Fruit fly (Drosophila melanogaster): ENCODE measurements around the gene pan.

Gene pan

DNA sequence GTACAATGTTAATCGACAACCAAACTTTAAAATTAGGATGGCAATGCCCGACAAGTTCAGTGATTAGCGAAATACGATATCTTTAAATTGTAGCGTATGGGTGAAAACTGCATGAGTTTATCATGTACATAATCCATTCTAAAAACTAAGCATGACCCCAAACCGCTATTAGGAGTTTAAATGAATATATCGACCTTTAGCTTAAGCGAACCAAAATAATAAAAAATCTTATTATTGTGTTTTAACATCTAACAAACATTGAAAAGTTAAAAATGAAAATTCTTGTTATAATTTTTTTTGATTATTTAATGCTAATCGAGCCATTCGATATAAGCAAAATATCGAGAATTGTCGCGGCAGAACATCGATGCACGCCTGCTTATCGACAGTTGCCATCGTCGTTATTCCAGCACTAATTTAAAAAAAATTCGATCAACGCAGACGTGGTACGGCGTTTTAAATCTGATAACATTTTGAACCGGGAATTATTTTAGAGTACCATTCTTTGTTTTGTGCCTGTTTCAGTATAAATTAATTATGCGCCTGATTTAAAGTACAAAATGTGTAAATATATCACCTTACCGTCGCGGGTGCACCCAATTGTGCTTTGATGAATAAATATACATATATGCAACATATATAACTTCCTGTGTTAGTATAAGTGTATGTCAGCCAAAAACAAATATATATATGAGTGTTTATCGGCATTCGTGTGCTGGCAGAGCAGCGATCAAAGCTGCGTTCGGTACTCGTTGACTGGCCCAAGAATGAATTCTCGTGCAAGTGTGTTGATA lies at the start of gene pan:
Gene pan, plus strand, starts transcription at position 378 of the 794 bp plus-strand sequence.
- TF ChIP-seq CG17801 (GFP tag; optimal IDR thresholded peaks at IDR 0.05; ENCODE audit: partially characterized antibody), result no peak

DNA sequence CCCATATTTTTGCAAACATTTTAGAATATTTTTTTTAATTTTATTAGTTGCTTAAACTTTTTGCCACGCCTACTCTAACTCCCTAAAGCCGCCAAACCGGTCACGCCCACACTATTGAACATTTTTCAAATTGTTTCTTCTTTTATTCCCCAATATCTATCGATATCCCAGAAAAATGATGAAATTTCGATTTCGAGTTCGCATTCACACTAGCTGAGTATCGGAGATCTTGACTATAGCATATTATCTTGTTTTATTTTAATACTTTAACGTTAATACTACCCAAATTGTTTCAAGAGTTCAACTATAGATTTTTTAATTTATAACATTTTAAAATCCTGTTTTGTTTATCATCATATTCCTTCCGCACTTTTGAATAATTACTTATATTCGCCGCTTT lies 26.8 kb upstream of the pan start:
- TF ChIP-seq CG17801 (GFP tag; optimal IDR thresholded peaks at IDR 0.05; ENCODE audit: partially characterized antibody), result no peak

DNA sequence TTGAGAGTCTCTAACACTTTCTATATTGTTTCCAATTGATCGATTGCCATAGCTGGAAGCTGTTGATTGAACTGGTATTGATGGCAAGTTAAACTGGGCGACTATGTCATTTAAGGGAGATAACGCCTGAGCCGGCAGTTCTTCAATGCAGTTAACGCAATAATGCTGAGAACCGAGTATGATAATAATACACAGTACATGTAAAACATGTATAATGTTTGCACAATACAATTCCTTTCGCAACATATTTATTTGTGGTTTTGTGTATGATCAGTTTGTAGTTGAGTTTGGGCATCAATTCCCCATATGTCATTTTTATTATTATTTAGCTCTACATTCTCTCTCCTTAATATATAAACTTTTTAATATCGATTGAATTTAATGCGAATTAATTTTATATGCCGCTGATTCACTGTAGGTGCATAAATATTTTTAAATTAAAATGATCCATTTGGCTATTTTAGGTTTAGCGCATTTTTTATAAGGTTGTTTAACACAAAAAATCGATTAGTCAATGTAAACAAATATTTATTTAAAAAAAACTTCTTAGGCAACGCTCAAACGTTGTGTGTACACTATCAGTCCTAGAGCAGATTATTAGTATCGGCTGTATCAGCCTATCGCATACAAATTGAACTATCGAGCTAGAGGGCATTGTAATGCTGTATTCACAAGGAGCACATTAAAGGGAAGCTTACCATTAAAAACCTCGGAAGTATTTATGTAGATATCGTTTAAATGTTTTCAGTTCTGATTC lies 25.8 kb upstream of the pan start, which contains the start of gene PlexB:
Gene PlexB, minus strand, starts transcription at position 600 of the 757 bp plus-strand sequence.
- TF ChIP-seq CG17801 (GFP tag; optimal IDR thresholded peaks at IDR 0.05; ENCODE audit: partially characterized antibody), result no peak

DNA sequence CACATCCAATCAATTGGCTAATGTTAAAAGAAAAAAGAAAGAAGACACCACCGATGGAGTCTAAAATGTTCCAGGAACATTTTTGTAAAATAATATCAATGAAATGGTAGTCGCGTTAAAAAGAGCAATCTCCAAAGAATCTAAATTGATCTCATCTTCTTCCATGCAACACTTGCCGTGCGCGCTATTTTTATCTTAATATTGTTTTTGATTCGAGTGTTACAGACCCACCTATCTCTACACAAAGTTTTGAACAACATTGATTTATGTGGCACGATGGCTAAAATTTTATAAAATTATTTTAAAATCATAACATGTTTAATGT lies 25.2 kb upstream of the pan start:
- TF ChIP-seq CG17801 (GFP tag; optimal IDR thresholded peaks at IDR 0.05; ENCODE audit: partially characterized antibody), result no peak

DNA sequence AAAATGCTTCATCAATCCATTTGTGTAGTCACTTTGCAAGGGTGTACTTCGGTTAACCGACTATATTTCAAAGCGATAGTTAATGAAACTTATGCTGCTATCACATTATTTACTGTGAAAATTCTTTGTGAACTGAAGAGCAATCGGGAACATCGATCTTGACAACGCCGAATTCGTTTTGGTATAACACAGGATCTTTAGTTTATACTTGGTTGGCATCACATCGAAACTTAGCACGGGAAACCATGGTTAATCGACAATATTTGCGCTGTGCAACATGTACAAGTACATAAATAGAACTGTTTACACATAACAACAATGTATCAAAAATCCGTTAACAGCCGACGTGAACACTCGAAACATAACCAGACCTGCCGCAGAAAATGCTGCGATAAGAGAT lies 24.3 kb upstream of the pan start:
- no peak for TF ChIP-seq CG17801 (GFP tag; optimal IDR thresholded peaks at IDR 0.05; ENCODE audit: partially characterized antibody)

DNA sequence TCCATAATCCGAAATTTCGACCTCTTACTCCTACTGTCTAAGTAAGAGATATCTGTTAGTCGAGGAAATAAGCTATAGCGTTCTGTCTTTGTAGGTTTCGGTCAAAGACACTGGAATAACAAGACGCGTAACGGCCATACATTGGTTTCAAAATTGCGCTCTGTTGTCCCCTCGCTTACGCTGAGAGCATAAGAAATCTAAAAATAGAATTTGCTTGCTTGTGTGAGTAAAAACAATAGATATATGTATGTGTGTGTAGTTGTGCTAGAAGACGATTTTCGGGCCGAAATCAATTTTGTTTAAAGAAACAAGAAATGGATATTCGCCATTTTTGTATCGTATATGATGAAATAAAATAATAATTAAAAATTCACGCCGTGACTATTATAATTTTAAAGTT lies 22.6 kb upstream of the pan start:
- TF ChIP-seq CG17801 (GFP tag; optimal IDR thresholded peaks at IDR 0.05; ENCODE audit: partially characterized antibody), result no peak

DNA sequence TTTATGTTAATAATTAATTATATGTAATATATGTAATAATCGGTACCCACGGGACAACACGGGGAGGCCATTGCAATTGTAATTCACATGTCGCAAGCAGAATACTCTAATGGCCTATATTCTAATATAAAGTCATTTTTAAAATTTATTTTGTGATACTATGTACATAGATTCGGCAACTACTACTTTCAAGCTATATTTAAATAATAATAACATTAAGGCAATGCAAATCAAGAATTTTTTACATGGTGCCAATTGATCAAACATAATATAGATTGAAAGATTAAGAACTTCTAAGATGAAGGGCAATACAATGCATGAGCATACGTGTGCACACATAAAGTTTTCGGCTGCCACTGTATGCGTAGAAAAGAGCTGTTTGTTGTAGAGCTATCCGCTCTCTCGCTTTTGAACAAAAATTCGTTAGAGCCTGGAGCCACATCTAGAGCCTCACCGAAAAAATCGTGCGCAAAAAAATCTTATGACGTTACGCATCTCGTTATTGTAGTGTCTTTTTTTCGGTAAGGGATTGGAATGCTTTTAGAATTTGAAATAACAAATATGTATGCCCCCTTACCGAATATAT lies 22.1 kb upstream of the pan start:
- TF ChIP-seq CG17801 (GFP tag; optimal IDR thresholded peaks at IDR 0.05; ENCODE audit: partially characterized antibody), result no peak

DNA sequence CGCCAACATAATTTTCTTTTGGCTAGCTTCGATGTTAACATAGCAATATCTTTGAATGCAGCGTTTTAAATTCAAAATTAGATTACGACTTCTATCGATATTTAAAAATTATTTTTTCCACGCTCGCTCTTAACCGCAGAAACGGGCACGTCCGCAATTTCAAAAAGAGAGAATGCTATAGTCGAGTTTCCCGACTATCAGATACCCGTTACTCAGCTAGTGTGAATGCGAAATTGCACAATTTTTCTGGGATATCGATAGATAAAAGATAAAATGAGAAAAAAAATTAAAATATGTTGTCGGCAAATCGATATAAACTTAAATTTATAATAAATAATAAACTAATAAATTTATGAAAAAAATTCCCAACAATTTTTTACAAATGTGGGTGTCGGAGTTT lies 14.5 kb upstream of the pan start:
- no peak for TF ChIP-seq CG17801 (GFP tag; optimal IDR thresholded peaks at IDR 0.05; ENCODE audit: partially characterized antibody)

DNA sequence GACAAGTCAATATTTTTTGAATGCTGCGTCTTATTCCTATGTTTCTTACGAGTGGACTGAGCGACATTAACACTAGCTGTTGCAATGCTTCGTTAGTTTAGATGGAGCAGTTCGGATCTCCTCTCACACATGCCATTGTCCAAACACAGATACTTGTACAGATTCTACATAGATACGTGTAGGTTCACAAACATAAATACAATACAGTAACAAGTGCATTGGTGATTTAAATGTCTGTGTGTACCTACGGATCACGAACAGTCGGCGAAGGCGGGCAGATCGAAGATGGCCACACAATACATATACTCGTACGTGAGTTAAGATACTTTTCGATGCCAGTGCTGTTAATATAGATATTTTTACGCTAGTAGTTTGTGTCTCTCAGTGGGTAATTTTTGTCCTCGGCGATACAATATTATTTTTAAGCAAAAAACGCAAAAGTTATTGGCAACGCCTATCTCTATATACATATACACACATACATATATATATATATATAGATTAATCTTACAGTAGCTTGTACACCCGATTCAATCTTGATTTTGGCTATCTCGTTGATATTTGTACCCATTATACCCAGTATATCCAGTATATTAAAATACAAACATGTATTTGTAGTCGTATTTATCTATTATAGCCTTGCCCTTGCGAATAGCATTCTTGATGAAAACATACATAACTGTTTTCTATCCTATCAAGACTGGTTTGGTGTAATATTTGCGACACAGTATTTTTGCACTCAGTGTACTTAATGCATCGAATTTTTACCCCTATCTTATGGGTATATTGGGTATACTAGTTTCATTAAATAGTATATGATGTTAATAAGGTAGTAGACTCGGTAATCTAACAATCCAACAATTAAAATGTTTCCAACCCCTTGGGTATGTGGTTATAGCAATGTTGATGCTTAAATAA lies 12.6 kb upstream of the pan start, which contains the start of gene ci:
Gene ci, minus strand, starts transcription at position 800 of the 918 bp plus-strand sequence.
- TF ChIP-seq CG17801 (GFP tag; optimal IDR thresholded peaks at IDR 0.05; ENCODE audit: partially characterized antibody), result no peak

DNA sequence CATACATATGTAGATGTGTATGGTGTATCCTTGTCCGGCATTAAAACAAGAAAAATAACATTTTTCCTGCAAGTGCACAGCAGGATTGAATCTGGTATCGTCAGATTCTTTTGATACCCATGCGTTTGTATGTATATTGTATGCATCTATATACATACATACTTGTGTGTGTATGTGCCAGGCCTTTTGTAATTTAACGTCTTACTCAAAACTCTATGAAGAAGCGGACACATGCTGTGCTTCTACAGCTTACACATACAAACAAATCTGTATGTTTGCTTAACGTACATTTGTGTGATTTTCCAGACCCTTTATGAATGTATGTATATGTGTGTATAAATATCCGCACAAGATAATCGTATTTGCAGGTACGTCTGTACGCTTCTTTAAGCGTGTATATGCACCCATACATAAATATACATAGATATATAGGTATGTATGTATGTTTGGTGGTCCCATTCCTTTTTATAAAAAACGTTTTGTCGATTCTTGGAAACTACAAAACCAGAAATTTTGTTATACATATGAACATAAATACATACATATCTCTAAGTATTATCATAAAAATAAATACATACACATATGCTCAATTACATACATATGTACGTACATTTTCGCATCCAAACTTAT lies 10.1 kb upstream of the pan start:
- TF ChIP-seq CG17801 (GFP tag; optimal IDR thresholded peaks at IDR 0.05; ENCODE audit: partially characterized antibody), result no peak

DNA sequence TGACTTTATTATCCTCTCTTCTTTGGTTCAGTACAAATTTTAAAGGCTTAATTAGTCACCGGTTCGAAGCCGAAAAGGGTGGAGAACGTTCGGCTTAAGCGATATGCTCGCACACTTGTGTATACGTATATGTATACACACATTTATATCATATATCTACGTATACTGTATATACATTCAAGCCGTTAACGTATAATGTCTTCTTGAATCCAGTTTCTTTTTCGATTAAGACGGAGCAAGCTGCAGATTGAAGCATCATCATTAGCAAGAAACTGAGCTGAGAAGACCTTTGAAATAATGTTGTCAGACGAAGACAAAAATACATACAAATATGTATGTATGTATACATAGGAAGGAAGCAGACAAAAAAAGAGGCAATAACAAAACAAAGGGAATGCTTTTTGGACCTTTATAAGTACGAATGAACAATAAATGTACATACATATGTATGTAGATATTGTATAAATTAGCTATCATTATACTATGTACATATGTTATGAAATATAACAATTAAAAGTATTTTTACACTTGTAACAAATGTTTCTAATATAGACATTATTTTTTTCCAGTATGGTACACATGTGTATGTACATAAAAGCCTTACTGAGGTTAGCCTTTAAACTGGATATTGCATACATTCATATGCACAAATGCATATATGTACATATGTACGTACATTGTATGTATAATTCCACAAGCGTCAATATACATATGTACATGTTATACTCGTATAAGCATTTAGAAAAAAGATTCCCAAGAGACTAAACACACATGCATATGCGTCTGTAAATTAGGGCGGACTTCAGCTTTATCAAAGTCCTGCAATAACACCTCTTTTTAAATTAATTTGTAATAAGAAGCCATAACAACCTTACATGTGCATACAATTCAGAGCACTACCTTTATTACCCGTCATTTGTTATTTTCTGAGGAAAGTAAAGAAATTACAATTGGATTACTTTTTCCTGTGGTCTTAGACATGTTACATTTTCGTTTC lies 8.8 kb upstream of the pan start:
- TF ChIP-seq CG17801 (GFP tag; optimal IDR thresholded peaks at IDR 0.05; ENCODE audit: partially characterized antibody), result no peak

DNA sequence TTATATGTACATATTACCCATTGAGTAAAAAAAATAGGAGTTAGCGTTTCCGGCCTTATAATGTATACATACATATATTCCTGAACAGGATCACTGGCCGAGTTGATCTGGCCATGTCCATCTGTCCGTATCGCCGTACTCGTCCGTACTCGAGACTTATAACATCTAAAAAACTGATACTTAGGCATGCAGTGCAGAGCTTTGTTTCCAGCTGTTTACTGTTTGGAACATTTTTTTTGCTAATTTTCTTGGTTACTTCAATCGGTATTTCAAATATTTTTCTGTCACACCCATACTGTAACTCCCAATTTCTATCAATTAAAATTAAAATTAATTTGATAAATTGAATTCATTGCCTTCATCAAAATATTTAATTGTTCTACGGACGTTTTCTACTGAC lies 6.6 kb upstream of the pan start:
- TF ChIP-seq CG17801 (GFP tag; optimal IDR thresholded peaks at IDR 0.05; ENCODE audit: partially characterized antibody), result no peak

DNA sequence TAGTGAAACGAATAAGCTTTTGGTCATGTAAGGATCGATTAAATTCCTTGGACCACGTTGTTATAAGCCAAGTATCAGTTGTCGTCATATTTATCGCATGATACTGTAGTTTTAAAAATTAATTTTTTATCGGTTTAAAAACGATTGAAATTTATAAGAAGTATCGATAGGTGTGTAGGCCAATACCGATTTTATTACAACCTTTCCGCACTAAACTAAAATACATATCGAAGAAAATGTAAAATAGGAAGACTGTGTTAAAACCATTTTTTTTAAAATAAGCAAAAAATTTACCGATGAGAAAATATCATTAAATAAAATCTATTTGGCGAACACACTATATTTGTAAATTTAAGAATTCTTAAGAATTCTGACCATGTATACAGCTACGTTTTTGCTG lies 5.8 kb upstream of the pan start:
- TF ChIP-seq CG17801 (GFP tag; optimal IDR thresholded peaks at IDR 0.05; ENCODE audit: partially characterized antibody), result no peak

All from ovary, adult (tissue).